Fruit fly (Drosophila melanogaster): Measurements from ENCODE around the gene CG12278.

The CG12278 gene

DNA sequence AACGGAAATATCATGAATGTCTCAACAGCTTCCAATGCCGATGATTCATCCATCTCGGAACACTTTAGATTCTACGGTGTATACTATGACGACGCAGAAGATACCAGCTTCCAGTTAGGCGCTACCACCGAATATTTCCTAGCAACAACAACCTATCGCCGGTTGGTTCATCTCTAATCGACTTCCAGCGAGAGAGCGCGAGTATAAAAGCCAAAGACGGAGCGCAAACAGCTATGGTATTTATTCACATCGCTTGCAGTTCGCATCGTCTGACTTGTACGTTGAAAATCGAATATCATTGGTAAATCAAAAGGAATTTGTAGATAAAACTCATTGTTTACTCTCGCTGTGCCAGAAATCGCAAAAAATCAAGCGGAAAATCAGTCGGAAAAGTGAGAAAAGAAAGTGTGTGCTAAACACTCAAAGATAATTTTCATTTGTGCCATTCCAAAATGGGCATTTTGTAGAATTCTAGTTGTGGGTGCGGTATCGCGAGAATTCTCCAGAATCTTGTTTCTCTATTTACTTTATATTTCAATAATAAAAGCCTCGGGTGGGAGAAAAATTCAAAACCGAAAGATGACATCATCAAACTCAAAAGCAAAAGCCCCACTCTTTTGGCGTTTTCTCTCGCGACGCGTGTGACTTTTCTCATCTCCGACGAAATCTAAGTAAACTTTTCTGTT is 21.3 kb downstream of the CG12278 start, which contains the start of gene AnxB9 (continued):
- peak; percentile 78 for TF ChIP-seq CG13624 (GFP tag; optimal IDR thresholded peaks at IDR 0.05)
- peak; percentile 19 for TF ChIP-seq HHEX (GFP tag; optimal IDR thresholded peaks at IDR 0.05)
- no peak for TF ChIP-seq trh (GFP tag; optimal IDR thresholded peaks at IDR 0.05)
- peak; percentile 67 for TF ChIP-seq CG17568 (GFP tag; optimal IDR thresholded peaks at IDR 0.05)
- TF ChIP-seq nerfin-1 (tag; optimal IDR thresholded peaks at IDR 0.05), result peak; percentile 4
- no peak for TF ChIP-seq peb (GFP tag; IDR thresholded peaks at IDR 0.05)
- TF ChIP-seq tx (GFP tag; optimal IDR thresholded peaks at IDR 0.05), result no peak
- TF ChIP-seq CG15269 (tag; optimal IDR thresholded peaks at IDR 0.05), result peak; percentile 51
- peak; percentile 30 for TF ChIP-seq CG4707 (GFP tag; optimal IDR thresholded peaks at IDR 0.05)
- peak; percentile 14 for TF ChIP-seq cwo (GFP tag; optimal IDR thresholded peaks at IDR 0.05)
- TF ChIP-seq dpn (GFP tag; optimal IDR thresholded peaks at IDR 0.05), result peak; percentile 23 to 53
- TF ChIP-seq CG5180 (GFP tag; optimal IDR thresholded peaks at IDR 0.05), result no peak
- TF ChIP-seq Vsx1 (GFP tag; optimal IDR thresholded peaks at IDR 0.05), result peak; percentile 19
- peak; percentile 28 for TF ChIP-seq unpg (GFP tag; optimal IDR thresholded peaks at IDR 0.05)
- peak; percentile 15 for TF ChIP-seq abd-A (tag; optimal IDR thresholded peaks at IDR 0.05)
- TF ChIP-seq Myb (GFP tag; optimal IDR thresholded peaks at IDR 0.05), result no peak
- TF ChIP-seq CG11247 (GFP tag; IDR thresholded peaks at IDR 0.05), result peak; percentile 50
- no peak for TF ChIP-seq gem (tag; optimal IDR thresholded peaks at IDR 0.05)
- peak; percentile 18 for TF ChIP-seq Blimp-1 (GFP tag; optimal IDR thresholded peaks at IDR 0.05)
- no peak for TF ChIP-seq wdn (GFP tag; IDR thresholded peaks at IDR 0.05)
- peak; percentile 30 for TF ChIP-seq Hmr (GFP tag; optimal IDR thresholded peaks at IDR 0.05)
- TF ChIP-seq Dbx (GFP tag; IDR thresholded peaks at IDR 0.05), result peak; percentile 56; the same call in 2 of the 3 replicates
- no peak for TF ChIP-seq pan (optimal IDR thresholded peaks at IDR 0.05)
- no peak for TF ChIP-seq pan (GFP tag; optimal IDR thresholded peaks at IDR 0.05 in 1 of 2, IDR thresholded peaks at IDR 0.05 in 1 of 2)
- TF ChIP-seq ken (GFP tag; IDR thresholded peaks at IDR 0.05), result 0 out of 3 replicates have a peak, but pooled peaks have one; percentile 52
- TF ChIP-seq Mes4 (GFP tag; optimal IDR thresholded peaks at IDR 0.05), result peak; percentile 45
- peak; percentile 7 for TF ChIP-seq CG12236 (GFP tag; optimal IDR thresholded peaks at IDR 0.05)
- peak; percentile 51 for TF ChIP-seq sug (tag; optimal IDR thresholded peaks at IDR 0.05)
- peak; percentile 84 for TF ChIP-seq Jarid2 (GFP tag; optimal IDR thresholded peaks at IDR 0.05)
- peak; percentile 13 for TF ChIP-seq CG12391 (tag; optimal IDR thresholded peaks at IDR 0.05)
- TF ChIP-seq CG2202 (tag; optimal IDR thresholded peaks at IDR 0.05), result no peak
- TF ChIP-seq bsh (GFP tag; optimal IDR thresholded peaks at IDR 0.05), result peak in 1 of 2 experiments; percentile 20
- peak; percentile 8 for TF ChIP-seq CG15601 (tag; optimal IDR thresholded peaks at IDR 0.05)
- TF ChIP-seq CG8388 (GFP tag; optimal IDR thresholded peaks at IDR 0.05), result no peak
- TF ChIP-seq CG12219 (GFP tag; optimal IDR thresholded peaks at IDR 0.05), result peak; percentile 28
- peak; percentile 40 for TF ChIP-seq CG17359 (tag; optimal IDR thresholded peaks at IDR 0.05)
- TF ChIP-seq CG10543 (GFP tag; optimal IDR thresholded peaks at IDR 0.05), result peak; percentile 70
- TF ChIP-seq CG4820 (GFP tag; optimal IDR thresholded peaks at IDR 0.05), result no peak
- peak; percentile 45 to 72 for TF ChIP-seq Trl (optimal IDR thresholded peaks at IDR 0.05)
- peak; percentile 70 for TF ChIP-seq Trl (GFP tag; optimal IDR thresholded peaks at IDR 0.05)
- peak; percentile 82 for TF ChIP-seq CG4360 (GFP tag; IDR thresholded peaks at IDR 0.05)
- no peak for TF ChIP-seq CG12942 (GFP tag; optimal IDR thresholded peaks at IDR 0.05)
- no peak for TF ChIP-seq HLH54F (GFP tag; optimal IDR thresholded peaks at IDR 0.05)
- peak; percentile 34 for TF ChIP-seq nau (GFP tag; optimal IDR thresholded peaks at IDR 0.05)
- no peak for TF ChIP-seq ab (GFP tag; optimal IDR thresholded peaks at IDR 0.05)
- no peak for TF ChIP-seq Mrtf (GFP tag; IDR thresholded peaks at IDR 0.05)
- TF ChIP-seq CG32532 (GFP tag; IDR thresholded peaks at IDR 0.05), result peak; percentile 59; the same call in 1 of the 2 replicates
